Worm (Caenorhabditis elegans) whole organism, L4 larva: ENCODE data around the gene F55A11.8.

ENCODE experiments used
- F49E8.2 ChIP-seq: sonication (generic microtip); optimal IDR thresholded peaks from 2 replicates; lab custom pipeline; 2016; ENCODE audit warnings: missing compliant biosample characterization, mild to moderate bottlenecking, missing genetic modification characterization, borderline replicate concordance
- T26A8.4 ChIP-seq: fragments of 200-800 bp; sonication (Bioruptor generic); IDR thresholded peaks from 2 replicates; pipeline ENCODE4 v1.3.6; 2022; ENCODE audit warnings: missing genetic modification characterization, missing compliant biosample characterization
- ceh-32 ChIP-seq: sonication (generic microtip); optimal IDR thresholded peaks from 2 replicates; lab custom pipeline; 2016; ENCODE audit warnings: mild to moderate bottlenecking, missing genetic modification characterization, missing compliant biosample characterization; ENCODE audit not compliant: poor library complexity
- ceh-62 ChIP-seq: sonication (generic microtip); optimal IDR thresholded peaks from 2 replicates; lab custom pipeline; 2017; ENCODE audit warnings: missing biosample characterization, missing genetic modification characterization
- jun-1 ChIP-seq: fragments of 150-350 bp; optimal IDR thresholded peaks from 2 replicates; lab custom pipeline; 2014; ENCODE audit warnings: missing biosample characterization, missing genetic modification reagents, missing genetic modification characterization
- lsy-2 ChIP-seq, 2 experiments: fragments of 150-350 bp in 1 of 2; sonication (generic microtip) in 1 of 2; optimal IDR thresholded peaks; 2 replicates each; lab custom pipeline; 2014 to 2017; ENCODE audit warnings: missing biosample characterization in 2 of 2, missing genetic modification characterization in 2 of 2
- mdl-1 ChIP-seq, 2 experiments: fragments of 150-350 bp in 1 of 2; sonication (generic microtip) in 1 of 2; optimal IDR thresholded peaks; 2 replicates each; lab custom pipeline; 2014 to 2017; ENCODE audit warnings: missing biosample characterization in 2 of 2, missing genetic modification characterization in 2 of 2
- nhr-28 ChIP-seq: fragments of 150-350 bp; optimal IDR thresholded peaks from 2 replicates; lab custom pipeline; 2014; ENCODE audit warnings: missing biosample characterization, missing genetic modification characterization
- nhr-76 ChIP-seq: fragments of 150-350 bp; optimal IDR thresholded peaks from 2 replicates; lab custom pipeline; 2014; ENCODE audit warnings: missing biosample characterization, missing genetic modification characterization
- unc-62 ChIP-seq, 3 experiments: fragments of 150-350 bp in 1 of 3; sonication (generic microtip); optimal IDR thresholded peaks in 2 of 3; peaks in 1 of 3; 1 replicate in 1 of 3; 2 replicates in 2 of 3; lab custom pipeline; 2014 to 2017; ENCODE audit warnings: missing biosample characterization in 3 of 3, missing genetic modification characterization in 3 of 3, missing genetic modification reagents in 3 of 3, missing genotype in 1 of 3
- ztf-11 ChIP-seq: fragments of 150-350 bp; optimal IDR thresholded peaks from 2 replicates; lab custom pipeline; 2014; ENCODE audit warnings: missing biosample characterization, missing genetic modification characterization

ce11 chrV:11769646-11770045, 18.3 kb upstream of the F55A11.8 start:
- TF ChIP-seq lsy-2 (tag; optimal IDR thresholded peaks at IDR 0.05; lab: Kevin White, UChicago) (no peak), jun-1 (tag; lab: Kevin White, UChicago) (no peak), unc-62 (GFP tag; optimal IDR thresholded peaks at IDR 0.05 in 1 of 2; lab: Kevin White, UChicago) (peak in 1 of 2 experiments; percentile 92), unc-62 (tag; optimal IDR thresholded peaks at IDR 0.05; lab: Kevin White, UChicago) (no peak), ztf-11 (tag; lab: Kevin White, UChicago) (no peak), mdl-1 (tag; optimal IDR thresholded peaks at IDR 0.05; lab: Kevin White, UChicago) (no peak), F49E8.2 (tag; lab: Kevin White, UChicago) (no peak), ceh-32 (tag; lab: Kevin White, UChicago) (no peak), nhr-76 (no peak), ceh-62 (no peak), nhr-28 (tag; lab: Kevin White, UChicago) (no peak), T26A8.4 (GFP tag; lab: Robert Waterston, UW) (no peak)
